Fruit fly (Drosophila melanogaster): Measurements from ENCODE around the gene Tpt.

The Tpt gene

DNA sequence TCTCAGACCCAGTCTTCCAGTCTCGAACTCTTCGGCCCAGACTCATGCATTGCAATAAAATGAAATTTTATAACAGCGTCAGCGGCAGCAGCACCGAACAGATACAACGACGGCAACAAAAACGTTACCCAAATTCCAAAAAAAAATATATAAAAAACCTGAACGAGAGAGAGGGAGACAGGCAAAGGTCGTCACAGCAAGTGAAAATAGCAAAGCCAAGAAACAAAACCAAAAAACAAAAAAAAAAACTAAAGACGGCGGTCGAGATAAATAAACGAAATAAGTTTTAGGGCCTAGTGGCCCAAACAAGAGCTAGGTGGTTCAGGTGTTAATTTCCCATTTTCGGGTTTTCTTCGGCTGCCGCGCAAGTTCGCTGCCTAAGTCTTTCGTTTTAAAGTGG is 31.0 kb downstream of the Tpt start:
- TF ChIP-seq pan (optimal IDR thresholded peaks at IDR 0.05) (no peak), Dll (optimal IDR thresholded peaks at IDR 0.05) (no peak), CG8478 (optimal IDR thresholded peaks at IDR 0.05) (no peak), psq (optimal IDR thresholded peaks at IDR 0.05) (no peak)

DNA sequence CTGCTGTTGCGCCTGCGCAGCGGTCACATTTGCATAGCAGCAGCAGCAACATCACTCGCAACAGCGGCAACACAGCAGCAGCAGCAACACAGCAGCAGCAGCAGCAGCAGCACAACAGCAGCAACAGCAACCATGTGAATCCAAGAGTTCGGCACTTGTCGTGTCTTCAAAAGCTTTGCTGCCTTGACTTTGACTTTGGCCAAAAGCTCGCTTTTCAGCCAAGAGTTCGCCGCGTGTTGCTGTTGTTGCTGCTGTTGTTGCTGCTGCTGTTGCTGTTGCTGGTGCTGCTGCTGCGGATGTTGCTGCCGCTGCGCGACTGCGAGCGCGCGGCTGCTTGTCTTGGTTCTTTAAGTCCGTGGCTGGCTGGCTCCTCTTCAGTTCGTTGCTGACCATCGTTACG is 33.0 kb downstream of the Tpt start, which contains the start of gene ImpE1:
TSS of gene ImpE1 (plus strand) at position 371 of the 400 bp plus-strand sequence.
- no peak for TF ChIP-seq CG8478 (optimal IDR thresholded peaks at IDR 0.05)
- TF ChIP-seq Dll (optimal IDR thresholded peaks at IDR 0.05), result peak; percentile 2

DNA sequence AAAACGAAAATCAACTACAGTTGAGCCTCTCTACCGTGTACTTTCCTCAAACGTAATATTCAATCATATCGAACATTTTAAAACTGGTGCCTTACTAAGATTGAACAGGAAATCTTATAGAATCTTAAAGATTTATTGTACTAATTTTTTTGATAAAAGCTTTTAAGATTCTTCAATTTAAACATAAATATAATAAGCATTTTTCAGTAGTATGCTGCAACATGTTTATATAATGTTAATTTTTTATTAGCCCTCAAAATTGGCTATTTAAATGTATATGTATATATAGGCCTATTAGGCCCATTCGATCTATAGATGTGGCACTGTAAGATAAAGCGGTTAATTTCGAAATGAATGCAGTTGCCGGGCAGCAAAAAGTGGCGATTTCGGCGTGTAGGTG is 33.5 kb downstream of the Tpt start:
- TF ChIP-seq Dll (optimal IDR thresholded peaks at IDR 0.05) (no peak), EcR (GFP tag; optimal IDR thresholded peaks at IDR 0.05) (no peak), psq (optimal IDR thresholded peaks at IDR 0.05) (no peak), CG8478 (optimal IDR thresholded peaks at IDR 0.05) (no peak), pan (optimal IDR thresholded peaks at IDR 0.05) (no peak), usp (GFP tag; optimal IDR thresholded peaks at IDR 0.05) (no peak)

dm6 chr3L:8370922-8371321 is 34.2 kb downstream of the Tpt start:
- TF ChIP-seq Dll (optimal IDR thresholded peaks at IDR 0.05) (no peak), psq (optimal IDR thresholded peaks at IDR 0.05) (no peak), pan (optimal IDR thresholded peaks at IDR 0.05) (no peak), CG8478 (optimal IDR thresholded peaks at IDR 0.05) (no peak), usp (GFP tag; optimal IDR thresholded peaks at IDR 0.05) (no peak), EcR (GFP tag; optimal IDR thresholded peaks at IDR 0.05) (no peak)

dm6 chr3L:8369456-8369855 is 35.6 kb downstream of the Tpt start:
- no peak for TF ChIP-seq CG8478 (optimal IDR thresholded peaks at IDR 0.05)
- TF ChIP-seq pan (optimal IDR thresholded peaks at IDR 0.05), result no peak
- no peak for TF ChIP-seq usp (GFP tag; optimal IDR thresholded peaks at IDR 0.05)
- no peak for TF ChIP-seq psq (optimal IDR thresholded peaks at IDR 0.05)
- no peak for TF ChIP-seq EcR (GFP tag; optimal IDR thresholded peaks at IDR 0.05)
- no peak for TF ChIP-seq Dll (optimal IDR thresholded peaks at IDR 0.05)

dm6 chr3L:8368694-8369344 is 36.3 kb downstream of the Tpt start:
- TF ChIP-seq Dll (optimal IDR thresholded peaks at IDR 0.05) (no peak), EcR (GFP tag; optimal IDR thresholded peaks at IDR 0.05) (peak in 1 of 2 experiments; percentile 9)

DNA sequence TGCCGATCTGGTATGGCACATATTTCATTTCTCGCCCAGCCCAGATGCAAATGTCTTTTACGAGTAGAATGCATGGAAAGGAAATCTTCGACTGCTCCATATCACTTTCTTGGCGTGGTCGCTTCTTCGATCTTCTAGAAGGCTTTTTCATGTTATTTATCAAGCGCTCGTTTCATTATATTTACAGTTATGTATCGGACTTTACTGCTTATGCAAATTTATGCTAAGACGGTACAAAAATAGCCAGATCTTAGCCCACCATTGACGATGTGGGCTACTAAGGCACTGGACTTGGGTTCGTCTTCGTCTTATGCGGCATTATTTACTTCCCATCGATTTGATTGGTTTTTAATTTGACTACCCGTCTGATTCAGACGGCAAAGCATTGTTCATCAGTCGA is 41.8 kb downstream of the Tpt start:
- no peak for TF ChIP-seq psq (optimal IDR thresholded peaks at IDR 0.05)
- TF ChIP-seq pan (optimal IDR thresholded peaks at IDR 0.05), result no peak
- no peak for TF ChIP-seq Dll (optimal IDR thresholded peaks at IDR 0.05)
- TF ChIP-seq CG8478 (optimal IDR thresholded peaks at IDR 0.05), result no peak
- TF ChIP-seq EcR (GFP tag; optimal IDR thresholded peaks at IDR 0.05), result no peak
- no peak for TF ChIP-seq usp (GFP tag; optimal IDR thresholded peaks at IDR 0.05)

- TF ChIP-seq CG8478 (optimal IDR thresholded peaks at IDR 0.05) (no peak), Dll (optimal IDR thresholded peaks at IDR 0.05) (no peak), EcR (GFP tag; optimal IDR thresholded peaks at IDR 0.05) (no peak), pan (optimal IDR thresholded peaks at IDR 0.05) (no peak), psq (optimal IDR thresholded peaks at IDR 0.05) (no peak), usp (GFP tag; optimal IDR thresholded peaks at IDR 0.05) (no peak)
These were observed 44.4 kb downstream of the Tpt start, which contains the start of gene Idh for dm6 chr3L:8360643-8361110. TSS of gene Idh (minus strand) at chr3L:8360906.

- TF ChIP-seq psq (optimal IDR thresholded peaks at IDR 0.05) (no peak), pan (optimal IDR thresholded peaks at IDR 0.05) (no peak), CG8478 (optimal IDR thresholded peaks at IDR 0.05) (no peak), EcR (GFP tag; optimal IDR thresholded peaks at IDR 0.05) (no peak), usp (GFP tag; optimal IDR thresholded peaks at IDR 0.05) (no peak), Dll (optimal IDR thresholded peaks at IDR 0.05) (no peak)
These were observed 44.9 kb downstream of the Tpt start for dm6 chr3L:8360063-8360642.

dm6 chr3L:8358776-8359455 is 46.2 kb downstream of the Tpt start:
- TF ChIP-seq CG8478 (optimal IDR thresholded peaks at IDR 0.05) (no peak), EcR (GFP tag; optimal IDR thresholded peaks at IDR 0.05) (no peak), psq (optimal IDR thresholded peaks at IDR 0.05) (no peak), usp (GFP tag; optimal IDR thresholded peaks at IDR 0.05) (no peak), pan (optimal IDR thresholded peaks at IDR 0.05) (no peak)

DNA sequence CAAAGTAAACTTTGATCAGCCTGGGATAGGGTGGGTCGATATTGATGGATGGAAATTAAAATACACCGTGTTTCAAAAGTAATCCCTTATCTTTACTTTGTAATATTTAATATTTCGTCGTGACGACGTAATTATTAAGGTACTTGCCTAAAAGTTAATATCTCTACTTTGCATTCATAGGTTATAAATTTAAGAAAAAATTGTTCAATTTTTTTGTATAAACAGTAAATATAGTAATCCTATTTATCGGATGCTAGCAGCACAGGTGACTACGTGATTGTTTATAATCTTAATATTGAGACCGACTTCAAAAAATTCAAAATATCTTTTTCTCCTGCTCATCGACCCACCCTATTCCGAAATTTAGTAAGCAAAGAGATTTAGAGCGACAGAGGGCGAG is 46.9 kb downstream of the Tpt start:
- TF ChIP-seq CG8478 (optimal IDR thresholded peaks at IDR 0.05), result no peak
- no peak for TF ChIP-seq EcR (GFP tag; optimal IDR thresholded peaks at IDR 0.05)
- TF ChIP-seq usp (GFP tag; optimal IDR thresholded peaks at IDR 0.05), result no peak
- no peak for TF ChIP-seq psq (optimal IDR thresholded peaks at IDR 0.05)
- no peak for TF ChIP-seq pan (optimal IDR thresholded peaks at IDR 0.05)
- TF ChIP-seq Dll (optimal IDR thresholded peaks at IDR 0.05), result no peak

DNA sequence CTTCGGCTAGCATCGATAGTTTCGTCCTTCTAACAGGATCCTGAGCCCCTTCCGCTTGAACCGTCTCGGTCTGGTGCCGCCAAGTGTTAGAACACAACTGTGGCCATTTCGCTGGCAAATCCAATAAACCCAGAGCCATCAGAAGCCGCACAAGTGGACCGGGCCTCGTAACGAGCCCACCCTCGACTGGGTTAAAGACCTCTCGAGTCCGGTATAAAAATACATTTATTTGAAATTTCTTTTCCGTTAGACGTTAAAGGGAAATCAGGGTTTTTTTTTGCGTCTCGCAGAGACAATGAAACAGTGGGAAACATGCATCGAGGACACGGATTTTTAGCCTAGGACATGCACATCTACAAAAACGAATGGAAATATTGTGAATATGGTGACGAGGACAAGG is 48.9 kb downstream of the Tpt start, which contains the start of gene Culd:
TSS of gene Culd (minus strand) at position 101 of the 400 bp plus-strand sequence.
- TF ChIP-seq pan (optimal IDR thresholded peaks at IDR 0.05) (no peak), CG8478 (optimal IDR thresholded peaks at IDR 0.05) (no peak), usp (GFP tag; optimal IDR thresholded peaks at IDR 0.05) (no peak), EcR (GFP tag; optimal IDR thresholded peaks at IDR 0.05) (no peak), Dll (optimal IDR thresholded peaks at IDR 0.05) (no peak), psq (optimal IDR thresholded peaks at IDR 0.05) (no peak)

Measured in whole organism.